Fruit fly (Drosophila melanogaster) whole organism, wandering third instar larva: ENCODE results near the gene okr.

Experiments
- Dfd ChIP-seq: fragments of >200 bp; optimal IDR thresholded peaks from 2 replicates; lab custom pipeline; 2017; ENCODE audit warnings: missing biosample characterization, missing genetic modification characterization
- Sp1 ChIP-seq: fragments of 200-800 bp; sonication (Bioruptor generic); optimal IDR thresholded peaks from 3 replicates; lab custom pipeline; 2019; ENCODE audit warnings: missing biosample characterization, mild to moderate bottlenecking, missing genetic modification characterization, moderate library complexity
- Vsx2 ChIP-seq: fragments of 200-300, 225-300 bp; sonication (Bioruptor generic); optimal IDR thresholded peaks from 2 replicates; lab custom pipeline; 2018; ENCODE audit warnings: missing biosample characterization, missing genetic modification characterization; ENCODE audit not compliant: partially characterized antibody
- dl ChIP-seq, 2 experiments: fragments of 175-275, 200-275 bp in 1 of 2; fragments of 200-275 bp in 1 of 2; sonication (Bioruptor generic); optimal IDR thresholded peaks; lab custom pipeline; 2018; ENCODE audit warnings: mild to moderate bottlenecking in 2 of 2, missing biosample characterization in 2 of 2, missing genetic modification characterization in 2 of 2, moderate library complexity in 2 of 2; ENCODE audit not compliant: partially characterized antibody in 2 of 2, insufficient read depth in 1 of 2
- dsf ChIP-seq: sonication (Bioruptor generic); optimal IDR thresholded peaks from 2 replicates; lab custom pipeline; 2016; ENCODE audit warnings: missing biosample characterization, missing genetic modification characterization, borderline replicate concordance
- h ChIP-seq: fragments of 200-800 bp; sonication (Bioruptor generic); optimal IDR thresholded peaks from 3 replicates; lab custom pipeline; 2016; ENCODE audit warnings: missing biosample characterization, mild to moderate bottlenecking, missing genetic modification characterization
- psq ChIP-seq: fragments of 200-800 bp; sonication (Bioruptor generic); optimal IDR thresholded peaks from 3 replicates; lab custom pipeline; 2017; ENCODE audit warnings: missing biosample characterization, mild to moderate bottlenecking, missing genetic modification characterization, moderate library complexity
- sage ChIP-seq: fragments of 200-800 bp; sonication (Bioruptor generic); optimal IDR thresholded peaks from 2 replicates; lab custom pipeline; 2016; ENCODE audit warnings: missing biosample characterization, mild to moderate bottlenecking, missing genetic modification characterization
- sv ChIP-seq: fragments of 200-800 bp; sonication (Bioruptor generic); optimal IDR thresholded peaks from 3 replicates; lab custom pipeline; 2016; ENCODE audit warnings: missing biosample characterization, missing genetic modification characterization
- tai ChIP-seq: sonication (Bioruptor generic); optimal IDR thresholded peaks from 2 replicates; lab custom pipeline; 2016; ENCODE audit warnings: missing biosample characterization, missing genetic modification characterization

- no peak for TF ChIP-seq dl (GFP tag; optimal IDR thresholded peaks at IDR 0.05; lab: Kevin White, UChicago; ENCODE audit: insufficient read depth in 1 of 2, partially characterized antibody in 2 of 2)
- TF ChIP-seq h (GFP tag; lab: Kevin White, UChicago): no peak
- TF ChIP-seq sv: no peak
- no peak for TF ChIP-seq Sp1
- no peak for TF ChIP-seq psq
- no peak for TF ChIP-seq dsf (GFP tag; lab: Kevin White, UChicago)
- no peak for TF ChIP-seq Vsx2 (GFP tag; lab: Kevin White, UChicago)
- no peak for TF ChIP-seq tai (GFP tag; lab: Kevin White, UChicago)
- TF ChIP-seq sage: no peak
- TF ChIP-seq Dfd (GFP tag; lab: Kevin White, UChicago): no peak
Measured at dm6 chr2L:2999609-3000008, 7.0 kb upstream of the okr start.
